Worm (Caenorhabditis elegans) whole organism, young adult: ENCODE data around the gene glod-4.
A peak's percentile ranks its signal among the peaks of the same experiment; 100 is the strongest.

ENCODE experiments used
- B0336.3 ChIP-seq: fragments of 200-800 bp; sonication (Bioruptor generic); IDR thresholded peaks from 2 replicates; pipeline ENCODE4 v1.3.6; 2022; ENCODE audit warnings: missing genetic modification characterization, missing compliant biosample characterization
- F10E7.11 ChIP-seq: sonication (generic microtip); optimal IDR thresholded peaks from 2 replicates; lab custom pipeline; 2017; ENCODE audit warnings: mild to moderate bottlenecking, missing genetic modification characterization, moderate library complexity, missing compliant biosample characterization
- F23B12.7 ChIP-seq: sonication (generic microtip); optimal IDR thresholded peaks from 2 replicates; lab custom pipeline; 2017; ENCODE audit warnings: missing genetic modification characterization, mild to moderate bottlenecking, missing compliant biosample characterization, antibody characterized with exemption, moderate library complexity; ENCODE audit not compliant: insufficient read depth
- F55B11.4 ChIP-seq: sonication (generic microtip); optimal IDR thresholded peaks from 2 replicates; lab custom pipeline; 2016; ENCODE audit warnings: missing compliant biosample characterization, missing genetic modification characterization, borderline replicate concordance; ENCODE audit not compliant: insufficient read depth
- F57C9.4 ChIP-seq: sonication (generic microtip); optimal IDR thresholded peaks from 2 replicates; lab custom pipeline; 2017; ENCODE audit warnings: mild to moderate bottlenecking, missing genetic modification characterization, missing compliant biosample characterization
- K12H6.12 ChIP-seq: fragments of 200-800 bp; sonication (Bioruptor generic); optimal IDR thresholded peaks from 2 replicates; lab custom pipeline; 2018; ENCODE audit warnings: mild to moderate bottlenecking, missing genetic modification characterization, missing compliant biosample characterization
- Y95B8A.8 ChIP-seq: fragments of 200-800 bp; sonication (Bioruptor generic); IDR thresholded peaks from 2 replicates; pipeline ENCODE4 v1.3.6; 2022; ENCODE audit warnings: missing genetic modification reagents, missing genetic modification characterization, missing compliant biosample characterization
- akir-1 ChIP-seq: fragments of 200-800 bp; sonication (Bioruptor generic); optimal IDR thresholded peaks from 2 replicates; lab custom pipeline; 2018; ENCODE audit warnings: mild to moderate bottlenecking, missing genetic modification characterization, moderate library complexity, missing compliant biosample characterization
- aptf-2 ChIP-seq: fragments of 200-800 bp; sonication (Bioruptor generic); conservative IDR thresholded peaks from 2 replicates; pipeline ENCODE4 v1.3.6; 2022; ENCODE audit warnings: missing genetic modification reagents, missing genetic modification characterization, missing compliant biosample characterization
- aptf-3 ChIP-seq: fragments of 200-800 bp; sonication (Bioruptor generic); IDR thresholded peaks from 2 replicates; pipeline ENCODE4 v1.3.6; 2022; ENCODE audit warnings: missing genetic modification characterization, missing compliant biosample characterization
- attf-5 ChIP-seq: fragments of 200-800 bp; sonication (Bioruptor generic); optimal IDR thresholded peaks from 2 replicates; lab custom pipeline; 2018; ENCODE audit warnings: mild to moderate bottlenecking, missing genetic modification characterization, missing compliant biosample characterization
- bed-2 ChIP-seq: fragments of 200-800 bp; sonication (Bioruptor generic); IDR thresholded peaks from 2 replicates; pipeline ENCODE4 v1.3.6; 2022; ENCODE audit warnings: missing genetic modification reagents, missing genetic modification characterization, missing compliant biosample characterization
- cebp-1 ChIP-seq, 2 experiments: fragments of 200-800 bp in 1 of 2; sonication (Bioruptor generic) in 1 of 2; sonication (generic microtip) in 1 of 2; IDR thresholded peaks in 1 of 2; optimal IDR thresholded peaks in 1 of 2; 2 replicates each; pipeline versions ENCODE4 v1.3.6 to Lab custom; 2017 to 2022; ENCODE audit warnings: missing compliant biosample characterization in 2 of 2, missing genetic modification characterization in 2 of 2, mild to moderate bottlenecking in 1 of 2, missing genetic modification reagents in 1 of 2, moderate library complexity in 1 of 2
- ceh-100 ChIP-seq: fragments of 200-800 bp; sonication (Bioruptor generic); IDR thresholded peaks from 2 replicates; pipeline ENCODE4 v1.3.6; 2022; ENCODE audit warnings: missing genetic modification reagents, missing genetic modification characterization, missing compliant biosample characterization
- ceh-58 ChIP-seq: fragments of 200-800 bp; sonication (Bioruptor generic); IDR thresholded peaks from 2 replicates; pipeline ENCODE4 v1.3.6; 2022; ENCODE audit warnings: missing genetic modification characterization, missing compliant biosample characterization
- ceh-91 ChIP-seq: fragments of 200-800 bp; sonication (Bioruptor generic); IDR thresholded peaks from 2 replicates; pipeline ENCODE4 v1.3.6; 2022; ENCODE audit warnings: missing genetic modification reagents, missing genetic modification characterization, missing compliant biosample characterization
- efl-1 ChIP-seq: fragments of 150-350 bp; optimal IDR thresholded peaks from 2 replicates; lab custom pipeline; 2014; ENCODE audit warnings: missing biosample characterization, missing genetic modification reagents, missing genetic modification characterization
- egrh-3 ChIP-seq: fragments of 200-800 bp; sonication (Bioruptor generic); IDR thresholded peaks from 2 replicates; pipeline ENCODE4 v1.3.6; 2022; ENCODE audit warnings: missing genetic modification reagents, missing genetic modification characterization, missing compliant biosample characterization
- fkh-3 ChIP-seq: sonication (generic microtip); optimal IDR thresholded peaks from 2 replicates; lab custom pipeline; 2016; ENCODE audit warnings: mild to moderate bottlenecking, missing genetic modification characterization, missing compliant biosample characterization
- hlh-26 ChIP-seq: fragments of 200-800 bp; sonication (Bioruptor generic); conservative IDR thresholded peaks from 2 replicates; pipeline ENCODE4 v1.3.6; 2022; ENCODE audit warnings: missing genetic modification reagents, missing genetic modification characterization, missing compliant biosample characterization
- hmg-1.2 ChIP-seq: fragments of 200-800 bp; sonication (Bioruptor generic); IDR thresholded peaks from 2 replicates; pipeline ENCODE4 v1.3.6; 2022; ENCODE audit warnings: missing genetic modification reagents, missing genetic modification characterization, missing compliant biosample characterization
- hrde-1 ChIP-seq: sonication (generic microtip); optimal IDR thresholded peaks from 2 replicates; lab custom pipeline; 2016; ENCODE audit warnings: missing genetic modification characterization, mild to moderate bottlenecking, missing compliant biosample characterization, moderate library complexity, missing genotype, missing genetic modification reagents, borderline replicate concordance
- hsf-1 ChIP-seq: fragments of 200-800 bp; sonication (Bioruptor generic); IDR thresholded peaks from 2 replicates; pipeline ENCODE4 v1.3.6; 2022; ENCODE audit warnings: missing genetic modification reagents, missing genetic modification characterization, missing compliant biosample characterization
- madf-10 ChIP-seq: sonication (generic microtip); optimal IDR thresholded peaks from 2 replicates; lab custom pipeline; 2016; ENCODE audit warnings: mild to moderate bottlenecking, missing genetic modification characterization, missing compliant biosample characterization
- mcd-1 ChIP-seq: fragments of 200-800 bp; sonication (Bioruptor generic); IDR thresholded peaks from 2 replicates; pipeline ENCODE4 v1.3.6; 2022; ENCODE audit warnings: missing genetic modification reagents, missing genetic modification characterization, missing compliant biosample characterization
- nfya-1 ChIP-seq: sonication (generic microtip); optimal IDR thresholded peaks from 2 replicates; lab custom pipeline; 2017; ENCODE audit warnings: antibody characterized with exemption, missing compliant biosample characterization, missing genetic modification characterization, borderline replicate concordance; ENCODE audit not compliant: insufficient read depth
- nfya-2 ChIP-seq: fragments of 200-800 bp; sonication (Bioruptor generic); IDR thresholded peaks from 2 replicates; pipeline ENCODE4 v1.3.6; 2022; ENCODE audit warnings: missing genetic modification reagents, missing genetic modification characterization, missing compliant biosample characterization
- nfyb-1 ChIP-seq: fragments of 200-800 bp; sonication (Bioruptor generic); IDR thresholded peaks from 2 replicates; pipeline ENCODE4 v1.3.6; 2022; ENCODE audit warnings: missing genetic modification reagents, missing genetic modification characterization, missing compliant biosample characterization
- nhr-179 ChIP-seq: sonication (generic microtip); optimal IDR thresholded peaks from 2 replicates; lab custom pipeline; 2016; ENCODE audit warnings: mild to moderate bottlenecking, missing genetic modification characterization, missing compliant biosample characterization
- nhr-80 ChIP-seq: sonication (generic microtip); optimal IDR thresholded peaks from 2 replicates; lab custom pipeline; 2016; ENCODE audit warnings: missing genetic modification characterization, missing compliant biosample characterization
- sdz-38 ChIP-seq: sonication (generic microtip); optimal IDR thresholded peaks from 2 replicates; lab custom pipeline; 2016; ENCODE audit warnings: missing genotype, missing genetic modification characterization, missing compliant biosample characterization
- snpc-1.1 ChIP-seq: sonication (generic microtip); optimal IDR thresholded peaks from 2 replicates; lab custom pipeline; 2017; ENCODE audit warnings: missing genetic modification characterization, mild to moderate bottlenecking, missing compliant biosample characterization, antibody characterized with exemption, moderate library complexity, missing genotype, missing genetic modification reagents; ENCODE audit not compliant: insufficient read depth
- snpc-1.3 ChIP-seq: sonication (generic microtip); optimal IDR thresholded peaks from 2 replicates; lab custom pipeline; 2017; ENCODE audit warnings: missing genetic modification characterization, mild to moderate bottlenecking, missing compliant biosample characterization, antibody characterized with exemption, moderate library complexity, missing genotype, missing genetic modification reagents; ENCODE audit not compliant: insufficient read depth
- snpc-3.4 ChIP-seq: sonication (generic microtip); optimal IDR thresholded peaks from 2 replicates; lab custom pipeline; 2017; ENCODE audit warnings: missing genetic modification characterization, mild to moderate bottlenecking, missing compliant biosample characterization, antibody characterized with exemption, moderate library complexity, missing genotype, missing genetic modification reagents
- tbp1 ChIP-seq: fragments of 200-800 bp; sonication (Bioruptor generic); optimal IDR thresholded peaks from 2 replicates; lab custom pipeline; 2018; ENCODE audit warnings: mild to moderate bottlenecking, missing genetic modification characterization, missing compliant biosample characterization
- tlf-1 ChIP-seq: fragments of 200-800 bp; sonication (Bioruptor generic); optimal IDR thresholded peaks from 2 replicates; lab custom pipeline; 2018; ENCODE audit warnings: mild to moderate bottlenecking, missing genetic modification characterization, missing compliant biosample characterization
- ztf-26 ChIP-seq: sonication (generic microtip); optimal IDR thresholded peaks from 2 replicates; lab custom pipeline; 2017; ENCODE audit warnings: missing genetic modification characterization, missing compliant biosample characterization
- ztf-6 ChIP-seq: fragments of 200-800 bp; sonication (Bioruptor generic); IDR thresholded peaks from 2 replicates; pipeline ENCODE4 v1.3.6; 2022; ENCODE audit warnings: missing genetic modification reagents, missing genetic modification characterization, missing compliant biosample characterization

Gene glod-4

DNA sequence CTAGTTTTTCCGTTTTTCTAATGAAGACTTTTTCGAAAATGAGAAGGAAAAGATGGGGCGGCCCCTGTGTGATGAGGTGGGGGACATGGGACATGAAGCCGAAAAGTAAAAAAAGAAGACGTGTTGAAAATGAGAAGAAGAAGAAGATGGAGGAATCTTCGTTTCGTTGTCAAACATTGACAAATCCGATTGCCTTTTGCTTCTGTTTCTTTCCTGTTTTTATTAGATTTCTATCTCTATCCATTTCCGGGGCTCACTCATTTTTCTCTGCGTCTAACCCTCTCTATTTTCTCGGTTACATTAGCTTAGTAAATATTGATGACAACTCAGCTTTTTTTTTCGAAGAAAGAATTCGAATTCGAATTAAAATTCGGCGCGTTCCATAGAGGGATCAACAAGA is 33.7 kb upstream of the glod-4 start (continued):
- TF ChIP-seq B0336.3 (GFP tag; lab: Robert Waterston, UW) (no peak), sdz-38 (no peak), ztf-26 (tag; lab: Kevin White, UChicago) (no peak)

DNA sequence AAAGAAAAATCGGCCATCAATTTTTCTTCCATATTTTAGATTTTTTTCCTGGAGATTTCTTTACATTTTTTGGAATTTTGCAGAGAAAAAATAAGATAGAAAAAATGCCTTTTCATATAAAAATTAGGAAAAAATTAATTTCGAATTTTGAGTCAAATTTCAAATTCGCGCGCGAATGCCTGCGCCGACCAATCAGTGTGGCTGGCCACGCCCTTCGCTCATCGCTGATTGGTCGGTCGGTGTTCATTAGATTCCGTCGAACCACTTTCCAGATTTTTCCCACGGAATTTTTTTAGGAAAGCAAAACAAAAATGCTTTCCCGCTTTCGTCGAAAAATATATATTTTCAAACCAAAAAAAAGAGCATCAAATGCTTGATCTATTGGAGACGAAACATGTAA is 33.0 kb upstream of the glod-4 start:
- TF ChIP-seq nfyb-1 (GFP tag; lab: Robert Waterston, UW): peak; percentile 55; the same call in 1 of the 2 replicates
- no peak for TF ChIP-seq snpc-1.1 (tag; lab: Kevin White, UChicago)

DNA sequence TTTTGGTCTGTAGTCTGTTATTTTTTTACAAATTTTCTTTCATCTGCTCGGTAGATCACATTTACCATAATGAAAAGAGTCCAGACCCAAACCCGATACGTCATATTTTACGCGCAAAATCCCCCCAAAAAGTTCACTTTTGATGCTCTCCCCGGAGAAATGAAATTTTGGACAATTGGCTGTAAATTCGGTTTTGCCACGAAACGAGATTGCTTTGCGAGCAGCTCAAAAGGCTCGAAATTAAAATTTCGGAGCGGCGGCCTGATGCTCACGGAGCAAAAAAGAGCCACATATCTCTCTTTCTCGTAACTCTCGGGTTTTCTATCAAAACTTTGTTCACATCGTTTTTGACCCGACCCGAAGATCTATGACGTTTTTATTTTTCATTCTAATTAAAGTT is 30.1 kb upstream of the glod-4 start:
- TF ChIP-seq mcd-1 (GFP tag; lab: Robert Waterston, UW) (no peak), sdz-38 (no peak), snpc-1.3 (tag; lab: Kevin White, UChicago) (no peak), tlf-1 (GFP tag; lab: Kevin White, UChicago) (no peak), attf-5 (GFP tag; lab: Kevin White, UChicago) (no peak), aptf-3 (GFP tag; lab: Robert Waterston, UW) (no peak), nfyb-1 (GFP tag; lab: Robert Waterston, UW) (no peak), fkh-3 (tag; lab: Kevin White, UChicago) (no peak), ceh-58 (GFP tag; lab: Robert Waterston, UW) (no peak), hsf-1 (GFP tag; lab: Robert Waterston, UW) (no peak)

DNA sequence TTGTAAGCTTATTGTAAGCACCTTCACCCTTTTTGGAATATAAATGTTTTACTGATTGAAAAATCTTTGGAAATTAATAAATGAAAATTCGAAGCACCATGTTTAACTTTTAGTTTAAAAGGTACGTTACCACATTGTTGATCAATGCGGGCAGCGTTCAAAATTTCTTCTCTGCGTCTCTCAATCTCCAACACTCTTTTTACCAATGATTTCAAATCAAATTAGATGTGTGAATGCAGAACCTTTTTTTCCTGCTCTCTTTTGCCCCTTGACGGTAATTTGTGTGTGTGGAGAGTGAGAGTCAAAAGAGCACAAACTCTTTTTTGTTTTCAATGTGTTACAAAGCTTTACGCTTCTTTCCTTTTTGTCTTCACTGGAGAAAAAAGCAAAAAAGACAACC is 29.5 kb upstream of the glod-4 start:
- TF ChIP-seq akir-1 (GFP tag; lab: Kevin White, UChicago): no peak
- no peak for TF ChIP-seq hlh-26 (GFP tag; lab: Robert Waterston, UW)
- peak; percentile 51 for TF ChIP-seq hmg-1.2 (GFP tag; lab: Robert Waterston, UW)
- no peak for TF ChIP-seq ceh-100 (GFP tag; lab: Robert Waterston, UW)
- TF ChIP-seq nfya-1 (tag; lab: Kevin White, UChicago): no peak
- no peak for TF ChIP-seq aptf-2 (GFP tag; lab: Robert Waterston, UW)
- TF ChIP-seq nfya-2 (GFP tag; lab: Robert Waterston, UW): no peak
- TF ChIP-seq F55B11.4: no peak
- no peak for TF ChIP-seq snpc-3.4 (tag; lab: Kevin White, UChicago)

DNA sequence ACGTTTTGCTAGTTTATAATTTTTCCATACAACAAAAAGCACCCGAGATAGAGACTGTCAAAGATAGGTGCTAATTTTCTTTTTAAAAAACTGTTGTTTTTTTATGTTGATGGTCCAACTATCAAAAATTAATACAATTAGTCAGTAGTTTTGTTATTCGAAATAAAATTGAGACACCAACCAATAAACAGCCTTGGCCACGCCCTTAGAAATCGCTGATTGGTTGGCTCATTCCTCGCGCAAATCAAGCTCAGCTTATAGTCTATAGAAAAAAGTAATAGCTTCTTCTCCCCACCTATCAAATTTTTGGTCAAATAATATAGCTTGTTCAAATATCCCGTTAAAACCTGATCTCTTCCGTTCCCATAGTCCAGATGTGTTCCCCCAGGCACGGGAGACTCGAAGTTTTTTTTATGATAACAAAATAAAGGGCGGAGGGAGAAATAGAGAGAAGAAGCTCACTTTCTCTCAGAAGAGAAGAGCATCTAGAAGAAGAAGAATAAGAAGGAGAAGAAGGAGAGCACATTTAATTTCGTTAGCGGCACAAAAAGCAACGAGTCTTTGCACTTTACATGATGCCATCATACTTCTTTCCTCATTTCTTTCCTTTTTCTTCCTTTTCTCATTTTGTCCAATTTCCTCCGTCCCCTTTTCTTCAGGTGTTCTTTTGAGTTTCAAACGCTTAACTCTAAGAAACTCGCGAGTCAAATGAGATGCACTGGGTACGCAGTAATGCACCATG is 21.4 kb upstream of the glod-4 start:
- TF ChIP-seq nfyb-1 (GFP tag; lab: Robert Waterston, UW): peak; percentile 59
- no peak for TF ChIP-seq Y95B8A.8 (GFP tag; lab: Robert Waterston, UW)

DNA sequence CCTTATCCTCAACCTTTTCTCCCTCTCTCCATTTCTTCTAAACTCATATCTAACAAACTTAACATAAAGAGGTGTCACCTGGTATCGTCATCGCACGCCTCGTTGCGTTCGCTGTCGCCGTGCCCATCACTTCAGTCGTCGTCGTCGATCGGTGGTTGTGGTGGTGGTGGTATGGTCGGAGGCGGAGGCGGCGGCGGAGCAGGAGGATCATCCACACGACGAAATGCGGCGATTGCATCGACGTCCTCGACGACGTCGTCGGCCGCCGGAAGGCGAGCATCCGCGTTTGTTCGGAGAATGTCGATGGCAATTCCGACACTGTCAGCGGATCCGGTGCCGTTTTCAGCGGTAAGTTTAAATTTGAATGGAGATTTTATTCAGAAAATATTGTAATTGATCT is 19.3 kb upstream of the glod-4 start:
- TF ChIP-seq hrde-1 (tag; lab: Kevin White, UChicago) (no peak), nhr-80 (tag; lab: Kevin White, UChicago) (no peak), bed-2 (GFP tag; lab: Robert Waterston, UW) (0 out of 2 replicates have a peak, but pooled peaks have one; percentile 58), F10E7.11 (tag; lab: Kevin White, UChicago) (no peak), F23B12.7 (tag; lab: Kevin White, UChicago) (no peak), tlf-1 (GFP tag; lab: Kevin White, UChicago) (no peak), snpc-3.4 (tag; lab: Kevin White, UChicago) (no peak), egrh-3 (GFP tag; lab: Robert Waterston, UW) (peak; percentile 58; the same call in 1 of the 2 replicates), efl-1 (GFP tag; lab: Kevin White, UChicago) (no peak), cebp-1 (GFP tag; IDR thresholded peaks at IDR 0.05; lab: Robert Waterston, UW) (no peak), cebp-1 (tag; optimal IDR thresholded peaks at IDR 0.05; lab: Kevin White, UChicago) (no peak), madf-10 (tag; lab: Kevin White, UChicago) (no peak), ztf-6 (GFP tag; lab: Robert Waterston, UW) (no peak), nhr-179 (no peak), F57C9.4 (no peak), tbp1 (GFP tag; lab: Kevin White, UChicago) (no peak), K12H6.12 (tag; lab: Kevin White, UChicago) (no peak), ceh-91 (GFP tag; lab: Robert Waterston, UW) (no peak)
